Worm (Caenorhabditis elegans): ENCODE measurements around the gene cyp-32A1.

The cyp-32A1 gene

DNA sequence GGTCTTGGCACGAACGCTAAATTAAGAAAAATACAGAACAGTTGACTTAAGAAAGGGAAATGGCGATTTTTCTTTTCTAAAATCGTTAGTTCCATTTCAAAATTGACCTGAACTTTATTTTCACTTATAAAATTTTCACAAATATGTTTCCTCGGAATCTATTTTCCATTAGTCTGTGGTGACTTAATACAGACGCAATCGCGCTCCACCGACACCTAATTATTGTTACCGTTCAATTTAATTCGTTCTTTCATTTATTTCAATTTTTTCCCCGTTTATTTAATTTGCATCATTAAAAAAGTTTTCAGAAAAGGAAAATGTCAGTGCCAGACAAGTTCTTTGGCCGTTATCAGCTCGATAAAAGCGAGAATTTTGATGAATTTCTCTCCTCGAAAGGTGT is 38.7 kb downstream of the cyp-32A1 start, which contains the start of gene lbp-4 (continued):
- TF ChIP-seq Y56A3A.18 (GFP tag; IDR thresholded peaks at IDR 0.05) (no peak), ceh-27 (GFP tag; optimal IDR thresholded peaks at IDR 0.05) (peak; percentile 15), attf-6 (GFP tag; IDR thresholded peaks at IDR 0.05) (no peak), F23B12.7 (tag; optimal IDR thresholded peaks at IDR 0.05; ENCODE audit: insufficient read depth) (peak; percentile 74), madf-3 (GFP tag; IDR thresholded peaks at IDR 0.05) (no peak), athp-1 (tag; optimal IDR thresholded peaks at IDR 0.05) (no peak)

- TF ChIP-seq hlh-26 (GFP tag; conservative IDR thresholded peaks at IDR 0.05) (no peak), ztf-6 (GFP tag; IDR thresholded peaks at IDR 0.05) (no peak), madf-8 (GFP tag; conservative IDR thresholded peaks at IDR 0.05) (no peak), hmg-1.2 (GFP tag; IDR thresholded peaks at IDR 0.05) (no peak), zfh-2 (GFP tag; conservative IDR thresholded peaks at IDR 0.05) (no peak), hmg-20 (GFP tag; IDR thresholded peaks at IDR 0.05) (no peak), Y53F4B.3 (GFP tag; IDR thresholded peaks at IDR 0.05) (no peak), nhr-27 (tag; optimal IDR thresholded peaks at IDR 0.05) (no peak)
Observed at ce11 chrV:7822655-7823054, 41.0 kb downstream of the cyp-32A1 start.

- TF ChIP-seq C06A6.2 (GFP tag; conservative IDR thresholded peaks at IDR 0.05) (no peak), tbp1 (GFP tag; optimal IDR thresholded peaks at IDR 0.05) (no peak), B0035.1 (tag; optimal IDR thresholded peaks at IDR 0.05) (no peak), madf-6 (GFP tag; IDR thresholded peaks at IDR 0.05) (no peak), snpc-1.1 (tag; optimal IDR thresholded peaks at IDR 0.05; ENCODE audit: insufficient read depth) (no peak), fkh-3 (tag; optimal IDR thresholded peaks at IDR 0.05) (no peak), T26A5.8 (tag; optimal IDR thresholded peaks at IDR 0.05) (no peak), Y95B8A.8 (GFP tag; IDR thresholded peaks at IDR 0.05) (no peak), F39B2.1 (GFP tag; IDR thresholded peaks at IDR 0.05) (no peak), hlh-12 (tag; optimal IDR thresholded peaks at IDR 0.05) (no peak), repo-1 (tag; optimal IDR thresholded peaks at IDR 0.05) (no peak), K12H6.12 (tag; optimal IDR thresholded peaks at IDR 0.05) (no peak)
Observed at ce11 chrV:7824138-7824537, 42.5 kb downstream of the cyp-32A1 start.

ce11 chrV:7825836-7826235 is 44.2 kb downstream of the cyp-32A1 start:
- TF ChIP-seq dpff-1 (tag; optimal IDR thresholded peaks at IDR 0.05) (no peak), nhr-179 (tag; optimal IDR thresholded peaks at IDR 0.05) (no peak), egrh-3 (GFP tag; IDR thresholded peaks at IDR 0.05) (no peak), C06A6.2 (GFP tag; conservative IDR thresholded peaks at IDR 0.05) (no peak), tlf-1 (GFP tag; optimal IDR thresholded peaks at IDR 0.05) (no peak), F57C9.4 (tag; optimal IDR thresholded peaks at IDR 0.05) (no peak)

DNA sequence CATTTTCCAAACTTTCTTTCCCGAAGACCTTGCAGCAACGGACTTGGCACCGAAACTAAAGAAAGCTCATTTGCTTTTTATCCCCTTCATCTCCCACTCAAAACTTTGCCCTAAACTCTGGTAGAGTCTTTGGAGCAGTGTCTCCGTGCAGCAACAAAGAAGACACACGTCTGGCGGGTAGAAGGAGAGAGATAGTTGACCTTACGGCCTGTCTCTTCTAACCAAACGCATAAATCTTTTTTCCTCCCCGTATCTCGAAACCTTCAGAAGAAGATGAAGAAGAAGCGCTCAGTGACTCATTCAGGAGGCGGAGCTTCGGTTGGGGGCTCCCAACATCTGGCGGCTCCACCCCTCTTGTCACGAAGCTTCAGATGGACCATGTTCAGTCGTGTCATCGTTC is 44.8 kb downstream of the cyp-32A1 start:
- TF ChIP-seq fkh-3 (tag; optimal IDR thresholded peaks at IDR 0.05) (no peak), B0019.2 (GFP tag; conservative IDR thresholded peaks at IDR 0.05) (no peak), nfyb-1 (GFP tag; IDR thresholded peaks at IDR 0.05) (no peak), hlh-26 (GFP tag; conservative IDR thresholded peaks at IDR 0.05) (no peak), let-526 (GFP tag; IDR thresholded peaks at IDR 0.05) (no peak), tlf-1 (GFP tag; optimal IDR thresholded peaks at IDR 0.05) (no peak), dox-1 (GFP tag; IDR thresholded peaks at IDR 0.05) (no peak), ceh-27 (GFP tag; optimal IDR thresholded peaks at IDR 0.05) (no peak), efl-1 (GFP tag; optimal IDR thresholded peaks at IDR 0.05) (no peak), aptf-2 (GFP tag; conservative IDR thresholded peaks at IDR 0.05) (no peak), zfh-2 (GFP tag; conservative IDR thresholded peaks at IDR 0.05) (no peak), nfya-2 (GFP tag; IDR thresholded peaks at IDR 0.05) (no peak), ztf-22 (GFP tag; optimal IDR thresholded peaks at IDR 0.05) (no peak), T07F8.4 (tag; optimal IDR thresholded peaks at IDR 0.05) (no peak), ztf-18 (tag; optimal IDR thresholded peaks at IDR 0.05) (no peak), attf-3 (GFP tag; conservative IDR thresholded peaks at IDR 0.05) (no peak), bed-2 (GFP tag; IDR thresholded peaks at IDR 0.05) (no peak), sptf-2 (GFP tag; optimal IDR thresholded peaks at IDR 0.05) (no peak)

All from whole organism, young adult.